Fruit fly (Drosophila melanogaster): Measurements from ENCODE around the gene CG3706.
A peak's percentile ranks its signal among the peaks of the same experiment; 100 is the strongest.

The CG3706 gene

DNA sequence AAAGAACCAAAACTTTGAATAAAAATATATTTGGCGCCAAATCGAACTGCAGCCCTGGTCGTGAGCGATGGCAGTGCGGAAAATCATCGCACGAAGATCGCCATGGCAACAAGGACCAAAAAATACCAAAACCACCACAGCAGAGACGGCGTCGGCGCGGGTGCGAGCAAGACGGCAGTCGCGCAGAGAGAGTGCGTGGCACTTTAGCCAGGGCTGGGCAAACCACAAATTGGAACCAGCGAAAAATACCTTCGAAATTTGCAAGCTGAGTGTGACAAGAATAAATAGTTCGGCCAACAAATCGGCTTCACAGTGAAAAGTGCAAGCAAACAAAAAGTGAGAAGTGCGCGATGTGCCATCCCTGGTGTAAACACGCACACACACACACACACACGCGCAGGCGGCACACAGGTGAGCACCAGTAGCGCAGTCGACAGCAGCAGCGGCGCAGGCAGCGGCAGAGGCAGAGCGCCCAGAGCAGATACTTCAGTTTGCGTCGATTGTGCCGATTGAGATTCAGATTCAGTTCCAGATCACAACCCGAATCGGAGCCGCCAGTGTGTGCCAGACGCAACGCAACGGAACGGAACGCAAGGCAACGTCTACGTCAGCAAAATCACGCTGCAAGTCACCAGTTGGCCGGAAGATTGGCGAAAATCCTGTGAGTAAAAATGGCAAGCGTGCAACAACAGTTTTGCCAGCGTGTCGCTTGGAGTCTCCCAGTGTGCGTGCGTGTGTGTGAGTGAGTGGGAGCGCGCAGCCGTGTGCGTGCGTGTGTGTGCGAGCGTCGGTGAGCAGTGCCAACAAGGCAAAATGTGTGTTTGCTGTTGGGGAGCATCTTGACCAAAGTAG is 3.0 kb upstream of the CG3706 start, which contains the start of gene TRAM (continued):
- TF ChIP-seq tin (GFP tag; optimal IDR thresholded peaks at IDR 0.05) (peak; percentile 98), CG4707 (GFP tag; optimal IDR thresholded peaks at IDR 0.05) (peak; percentile 91), Trl (optimal IDR thresholded peaks at IDR 0.05) (peak; percentile 37 to 84), Trl (GFP tag; optimal IDR thresholded peaks at IDR 0.05) (peak; percentile 98), PHDP (tag; optimal IDR thresholded peaks at IDR 0.05) (peak; percentile 98), az2 (GFP tag; optimal IDR thresholded peaks at IDR 0.05) (peak; percentile 97), ken (GFP tag; IDR thresholded peaks at IDR 0.05) (peak; percentile 100), NFAT (GFP tag; IDR thresholded peaks at IDR 0.05) (peak; percentile 98), twi (tag; optimal IDR thresholded peaks at IDR 0.05) (peak; percentile 90), sens-2 (GFP tag; IDR thresholded peaks at IDR 0.05) (peak; percentile 99), CG4282 (GFP tag; optimal IDR thresholded peaks at IDR 0.05) (peak; percentile 95), CG8478 (optimal IDR thresholded peaks at IDR 0.05) (peak; percentile 89), peb (GFP tag; IDR thresholded peaks at IDR 0.05) (peak; percentile 98), mld (GFP tag; IDR thresholded peaks at IDR 0.05; ENCODE audit: partially characterized antibody) (peak; percentile 69; the same call in 1 of the 3 replicates), Elba2 (GFP tag; optimal IDR thresholded peaks at IDR 0.05) (peak; percentile 86), Usf (GFP tag; optimal IDR thresholded peaks at IDR 0.05) (peak; percentile 98), lab (GFP tag; optimal IDR thresholded peaks at IDR 0.05) (peak; percentile 99), Bteb2 (GFP tag; optimal IDR thresholded peaks at IDR 0.05) (peak; percentile 95), en (GFP tag; optimal IDR thresholded peaks at IDR 0.05) (peak; percentile 95), Hr78 (GFP tag; optimal IDR thresholded peaks at IDR 0.05) (peak in 1 of 2 experiments; percentile 85), CG2875 (GFP tag; optimal IDR thresholded peaks at IDR 0.05) (peak; percentile 98), fd3F (GFP tag; optimal IDR thresholded peaks at IDR 0.05) (peak; percentile 97), CG7963 (GFP tag; IDR thresholded peaks at IDR 0.05; ENCODE audit: partially characterized antibody) (peak; percentile 67; the same call in 1 of the 3 replicates), CG10209 (GFP tag; optimal IDR thresholded peaks at IDR 0.05) (peak; percentile 98), CG12769 (tag; optimal IDR thresholded peaks at IDR 0.05) (peak; percentile 99), CG10543 (GFP tag; optimal IDR thresholded peaks at IDR 0.05) (peak; percentile 99), Sox100B (GFP tag; optimal IDR thresholded peaks at IDR 0.05) (no peak), dmrt99B (tag; optimal IDR thresholded peaks at IDR 0.05) (peak; percentile 98), psq (GFP tag; optimal IDR thresholded peaks at IDR 0.05) (peak; percentile 91), Dll (GFP tag; IDR thresholded peaks at IDR 0.05; ENCODE audit: partially characterized antibody) (peak; percentile 82), Fer1 (GFP tag; optimal IDR thresholded peaks at IDR 0.05) (peak; percentile 98), lola (GFP tag; optimal IDR thresholded peaks at IDR 0.05) (peak in 1 of 3 experiments; percentile 98), bcd (GFP tag; optimal IDR thresholded peaks at IDR 0.05) (peak; percentile 99), eyg (GFP tag; optimal IDR thresholded peaks at IDR 0.05) (peak; percentile 96), CG14050 (GFP tag; IDR thresholded peaks at IDR 0.05) (peak; percentile 99), sna (GFP tag; IDR thresholded peaks at IDR 0.05; ENCODE audit: partially characterized antibody) (peak; percentile 70; the same call in 1 of the 2 replicates), CG9876 (GFP tag; optimal IDR thresholded peaks at IDR 0.05) (peak; percentile 98), crp (GFP tag; optimal IDR thresholded peaks at IDR 0.05) (peak in 1 of 2 experiments; percentile 76), NfI (GFP tag; optimal IDR thresholded peaks at IDR 0.05) (peak; percentile 98), CG12942 (GFP tag; optimal IDR thresholded peaks at IDR 0.05) (peak; percentile 98), NC2β (GFP tag; optimal IDR thresholded peaks at IDR 0.05) (peak; percentile 95), CG3995 (GFP tag; optimal IDR thresholded peaks at IDR 0.05) (peak; percentile 89), B-H1 (GFP tag; IDR thresholded peaks at IDR 0.05) (peak; percentile 98), vnd (GFP tag; IDR thresholded peaks at IDR 0.05; ENCODE audit: partially characterized antibody) (peak; percentile 69; the same call in 2 of the 3 replicates), gsb-n (tag; optimal IDR thresholded peaks at IDR 0.05) (peak; percentile 96), CG10565 (GFP tag; optimal IDR thresholded peaks at IDR 0.05) (peak; percentile 89), HHEX (GFP tag; optimal IDR thresholded peaks at IDR 0.05) (peak; percentile 99)

All from whole organism, embryonic.